Worm (Caenorhabditis elegans) whole organism, late embryonic: ENCODE measurements around the gene R13A1.3.

Source experiments
- C38D4.7 ChIP-seq: fragments of 200-800 bp; sonication (Bioruptor generic); optimal IDR thresholded peaks from 2 replicates; lab custom pipeline; 2018; ENCODE audit warnings: mild to moderate bottlenecking, missing genetic modification characterization, moderate library complexity, missing compliant biosample characterization
- F13H6.1 ChIP-seq: sonication (generic microtip); optimal IDR thresholded peaks from 2 replicates; lab custom pipeline; 2016; ENCODE audit warnings: missing genetic modification characterization, missing compliant biosample characterization
- ama-1 ChIP-seq: fragments of 150-350 bp; optimal IDR thresholded peaks from 2 replicates; lab custom pipeline; 2014
- ceh-30 ChIP-seq: fragments of 150-350 bp; optimal IDR thresholded peaks from 2 replicates; lab custom pipeline; 2014; ENCODE audit warnings: missing biosample characterization, missing genetic modification characterization
- ceh-34 ChIP-seq: sonication (generic microtip); optimal IDR thresholded peaks from 2 replicates; lab custom pipeline; 2016; ENCODE audit warnings: mild to moderate bottlenecking, missing genetic modification characterization, missing compliant biosample characterization
- elt-2 ChIP-seq: sonication (generic microtip); optimal IDR thresholded peaks from 2 replicates; lab custom pipeline; 2016; ENCODE audit warnings: missing genetic modification reagents, missing genetic modification characterization, missing compliant biosample characterization
- nhr-11 ChIP-seq: fragments of 150-350 bp; optimal IDR thresholded peaks from 2 replicates; lab custom pipeline; 2014; ENCODE audit warnings: missing biosample characterization, missing genetic modification characterization
- pha-4 ChIP-seq: fragments of 150-350 bp; optimal IDR thresholded peaks from 2 replicates; lab custom pipeline; 2018; ENCODE audit warnings: missing biosample characterization, missing genetic modification reagents, missing genetic modification characterization
- tbx-2 ChIP-seq: sonication (generic microtip); optimal IDR thresholded peaks from 2 replicates; lab custom pipeline; 2016; ENCODE audit warnings: missing genetic modification characterization, missing compliant biosample characterization
- ttx-3 ChIP-seq: sonication (generic microtip); optimal IDR thresholded peaks from 2 replicates; lab custom pipeline; 2016; ENCODE audit warnings: missing genetic modification reagents, missing genetic modification characterization, missing compliant biosample characterization

DNA sequence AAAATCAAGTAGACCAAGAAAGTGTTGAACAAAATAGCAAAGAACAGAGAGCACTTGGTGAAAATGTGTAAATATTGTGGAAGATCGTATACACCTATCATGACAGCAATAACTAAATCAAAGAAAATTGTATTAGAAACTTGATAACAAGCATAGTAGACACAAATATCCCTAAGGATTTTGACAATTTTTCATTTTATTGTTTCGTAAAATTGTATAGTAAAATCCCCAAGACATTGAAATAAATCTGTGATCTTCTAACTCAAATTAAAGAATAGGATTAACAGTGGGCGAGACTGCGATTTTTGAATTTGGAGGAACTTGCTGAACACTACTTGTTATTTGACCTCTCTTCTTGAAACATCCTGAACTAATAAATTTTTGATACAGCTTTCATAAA lies 32.6 kb upstream of the R13A1.3 start, which contains the start of gene str-220:
- no peak for TF ChIP-seq ttx-3
- TF ChIP-seq ama-1 (lab: Kevin White, UChicago), result no peak
- no peak for TF ChIP-seq F13H6.1
- TF ChIP-seq nhr-11 (tag; lab: Kevin White, UChicago), result no peak
- TF ChIP-seq C38D4.7 (GFP tag; lab: Kevin White, UChicago), result no peak
- no peak for TF ChIP-seq pha-4
- no peak for TF ChIP-seq tbx-2 (tag; lab: Kevin White, UChicago)
- TF ChIP-seq elt-2 (tag; lab: Kevin White, UChicago), result no peak
- no peak for TF ChIP-seq ceh-34 (tag; lab: Kevin White, UChicago)
- no peak for TF ChIP-seq ceh-30
